Worm (Caenorhabditis elegans) whole organism, midembryonic: ENCODE measurements around the gene C18D11.1.

Source experiments
- T22C8.4 ChIP-seq: fragments of 200-800 bp; sonication (Bioruptor generic); IDR thresholded peaks from 2 replicates; pipeline ENCODE4 v1.3.6; 2022; ENCODE audit warnings: missing genetic modification characterization, missing compliant biosample characterization
- cog-1 ChIP-seq: sonication (generic microtip); optimal IDR thresholded peaks from 2 replicates; lab custom pipeline; 2016; ENCODE audit warnings: missing genetic modification characterization, missing compliant biosample characterization
- flt-1 ChIP-seq: fragments of 200-800 bp; sonication (Bioruptor generic); IDR thresholded peaks from 2 replicates; pipeline ENCODE4 v1.3.6; 2022; ENCODE audit warnings: missing genetic modification characterization, missing compliant biosample characterization
- klf-2 ChIP-seq: fragments of 200-800 bp; sonication (Bioruptor generic); conservative IDR thresholded peaks from 2 replicates; pipeline ENCODE4 v1.3.6; 2022; ENCODE audit warnings: missing genetic modification reagents, missing genetic modification characterization, missing compliant biosample characterization
- med-1 ChIP-seq: sonication (generic microtip); optimal IDR thresholded peaks from 2 replicates; lab custom pipeline; 2017; ENCODE audit warnings: missing genetic modification characterization, mild to moderate bottlenecking, missing compliant biosample characterization, antibody characterized with exemption, missing genetic modification reagents; ENCODE audit not compliant: insufficient read depth
- ref-1 ChIP-seq: fragments of 200-800 bp; sonication (Bioruptor generic); conservative IDR thresholded peaks from 2 replicates; pipeline ENCODE4 v1.3.6; 2022; ENCODE audit warnings: missing genetic modification reagents, missing genetic modification characterization, missing compliant biosample characterization
- tab-1 ChIP-seq: fragments of 200-800 bp; sonication (Bioruptor generic); IDR thresholded peaks from 2 replicates; pipeline ENCODE4 v1.3.6; 2022; ENCODE audit warnings: missing genetic modification characterization, missing compliant biosample characterization
- ztf-23 ChIP-seq: fragments of 200-800 bp; sonication (Bioruptor generic); IDR thresholded peaks from 2 replicates; pipeline ENCODE4 v1.3.6; 2022; ENCODE audit warnings: missing genetic modification reagents, missing genetic modification characterization, missing compliant biosample characterization
- ztf-29 ChIP-seq: fragments of 200-800 bp; sonication (Bioruptor generic); IDR thresholded peaks from 2 replicates; pipeline ENCODE4 v1.3.6; 2022; ENCODE audit warnings: missing genetic modification reagents, missing genetic modification characterization, missing compliant biosample characterization

The C18D11.1 gene

DNA sequence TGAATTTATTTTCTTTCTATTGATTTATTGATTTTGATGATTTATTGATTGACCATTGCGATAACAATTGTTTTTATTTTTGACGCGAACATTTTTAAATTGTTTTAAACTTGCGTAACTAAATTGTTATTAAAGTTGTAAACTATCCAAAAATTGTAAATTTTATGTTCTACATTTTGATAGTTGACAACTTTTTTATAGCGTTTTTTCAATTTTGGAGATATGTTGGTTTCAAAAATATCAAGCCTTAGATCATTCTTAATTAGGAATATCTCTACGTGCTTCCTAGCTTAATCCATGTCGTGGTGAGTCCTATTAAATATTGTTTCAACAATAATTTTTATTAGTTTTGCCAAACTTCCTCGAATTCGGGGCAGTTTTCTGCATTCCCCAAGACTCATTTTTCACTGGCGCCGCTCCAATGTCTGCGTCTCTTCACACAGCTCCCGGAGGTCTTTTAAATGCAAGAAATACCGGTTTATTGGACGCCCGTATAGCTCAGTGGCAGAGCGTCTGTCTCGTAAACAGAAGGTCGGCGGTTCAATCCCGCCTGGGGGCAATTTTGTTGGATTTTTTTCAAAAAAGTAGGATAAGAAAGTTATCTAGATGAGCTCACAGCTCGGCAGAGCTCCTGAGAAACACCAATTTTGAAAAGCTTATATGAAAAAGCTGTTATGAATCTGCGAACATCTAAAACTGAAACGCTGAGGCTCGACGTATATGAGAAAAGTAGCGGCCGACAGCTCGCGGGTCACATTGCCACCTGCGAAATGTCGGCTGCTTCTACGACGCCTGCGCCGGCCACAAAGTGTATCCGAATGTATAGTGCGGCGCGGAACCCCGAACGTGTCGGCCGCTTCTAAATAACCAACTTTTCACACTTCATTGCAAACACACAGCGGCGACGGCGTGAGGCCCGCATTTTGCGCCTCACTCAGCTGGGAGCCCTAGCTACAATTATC lies 23.8 kb upstream of the C18D11.1 start, which contains the start of gene C24H11.2:
Gene C24H11.2 (minus strand): TSS at position 51 of the 962 bp plus-strand sequence.
- TF ChIP-seq ztf-23 (peak; percentile 71; the same call in 1 of the 2 replicates), flt-1 (peak; percentile 73), cog-1 (tag; lab: Kevin White, UChicago) (peak; percentile 4), tab-1 (peak; percentile 69; the same call in 1 of the 2 replicates), T22C8.4 (peak; percentile 35; the same call in 1 of the 2 replicates), klf-2 (GFP tag; lab: Robert Waterston, UW) (peak; percentile 76)

DNA sequence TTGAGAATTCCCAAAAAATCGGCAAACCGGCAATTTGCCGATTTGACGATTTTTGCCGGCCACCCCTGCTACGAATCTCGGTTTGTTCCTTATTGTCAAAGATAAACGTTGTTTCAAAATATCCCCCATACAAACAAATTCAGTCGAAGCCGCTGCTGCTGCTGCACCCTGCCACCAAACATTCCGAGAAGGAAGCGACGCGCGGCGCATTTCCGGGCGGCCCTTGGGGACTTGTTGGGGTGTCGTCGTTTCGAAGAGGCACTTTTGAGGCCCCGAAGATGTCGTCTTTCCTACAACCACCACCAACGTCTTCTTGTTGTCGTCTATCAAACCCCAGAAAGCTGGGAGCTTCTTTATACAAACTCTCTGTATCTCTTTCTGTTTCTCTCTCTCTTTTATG lies 22.0 kb upstream of the C18D11.1 start:
- TF ChIP-seq tab-1 (no peak), klf-2 (GFP tag; lab: Robert Waterston, UW) (no peak), flt-1 (no peak), ref-1 (GFP tag; lab: Robert Waterston, UW) (no peak), ztf-29 (GFP tag; lab: Robert Waterston, UW) (no peak), med-1 (GFP tag; lab: Kevin White, UChicago) (no peak), cog-1 (tag; lab: Kevin White, UChicago) (no peak), T22C8.4 (no peak), ztf-23 (no peak)

DNA sequence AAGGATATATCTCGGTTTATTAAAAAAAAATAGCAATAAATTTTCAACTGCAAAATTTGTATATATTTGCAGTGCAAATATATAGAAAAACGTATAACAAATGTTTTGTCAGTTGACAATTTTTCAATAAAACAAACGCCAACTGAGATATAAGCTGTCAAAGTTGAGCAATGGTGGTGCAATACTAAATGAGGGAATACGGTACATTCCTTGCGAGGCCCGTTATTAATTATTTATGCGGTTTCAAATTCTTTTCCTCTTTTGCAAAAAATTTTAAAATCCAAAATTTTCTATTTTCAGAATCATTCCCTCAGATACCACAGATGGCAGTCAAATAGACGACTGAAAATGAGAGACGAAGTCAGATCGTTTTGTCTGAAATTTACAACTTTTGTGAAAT lies 20.9 kb upstream of the C18D11.1 start, which contains the start of gene twk-39:
Gene twk-39 (plus strand): TSS at position 301 of the 400 bp plus-strand sequence.
- TF ChIP-seq tab-1 (no peak), ztf-23 (no peak), ztf-29 (GFP tag; lab: Robert Waterston, UW) (no peak), T22C8.4 (no peak), flt-1 (no peak), ref-1 (GFP tag; lab: Robert Waterston, UW) (no peak), med-1 (GFP tag; lab: Kevin White, UChicago) (no peak), klf-2 (GFP tag; lab: Robert Waterston, UW) (no peak), cog-1 (tag; lab: Kevin White, UChicago) (no peak)

DNA sequence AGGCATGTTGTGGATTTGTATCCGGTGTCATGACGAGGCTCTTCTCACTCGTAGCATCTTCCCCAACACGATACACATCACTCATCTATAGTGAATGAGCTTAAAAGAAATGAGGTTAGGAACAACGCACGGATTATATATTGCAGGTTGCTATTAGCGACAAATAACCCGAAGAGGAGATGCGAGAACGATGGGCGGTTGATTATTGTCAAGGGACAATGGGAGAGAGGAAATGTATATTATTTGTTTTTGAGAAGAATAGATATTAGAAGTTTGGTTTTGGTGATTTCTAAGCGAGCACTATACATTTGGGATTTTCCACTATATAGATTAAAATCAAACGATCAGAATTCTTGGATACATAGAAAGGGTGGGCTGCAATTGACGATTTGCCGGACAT lies 9.7 kb upstream of the C18D11.1 start, which contains the start of gene C18D11.7:
Gene C18D11.7 (minus strand): TSS at position 101 of the 400 bp plus-strand sequence.
- TF ChIP-seq med-1 (GFP tag; lab: Kevin White, UChicago) (no peak), ztf-23 (no peak), klf-2 (GFP tag; lab: Robert Waterston, UW) (no peak), flt-1 (no peak), tab-1 (no peak), T22C8.4 (no peak), ztf-29 (GFP tag; lab: Robert Waterston, UW) (no peak), cog-1 (tag; lab: Kevin White, UChicago) (no peak), ref-1 (GFP tag; lab: Robert Waterston, UW) (no peak)

DNA sequence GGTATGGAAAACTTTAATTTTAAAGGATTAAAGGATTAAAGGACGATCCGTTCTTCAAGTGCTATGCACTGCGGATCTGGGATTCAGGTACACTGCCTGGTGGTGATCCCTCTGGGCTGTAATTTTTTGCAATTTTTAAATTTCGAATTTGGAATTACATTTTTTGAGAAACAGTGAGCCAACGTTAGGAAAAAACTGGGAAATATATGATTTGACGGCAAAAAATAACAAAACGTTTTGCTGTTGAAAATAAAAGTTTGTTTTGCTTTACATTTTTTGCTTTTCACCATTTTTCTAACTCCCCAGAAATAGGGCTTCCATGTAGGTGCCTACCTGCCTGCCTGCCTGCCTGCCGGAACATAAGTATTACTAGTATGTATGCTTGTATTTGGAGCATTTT lies 9.0 kb upstream of the C18D11.1 start, which contains the start of gene C18D11.10:
Gene C18D11.10 (plus strand): TSS at position 301 of the 400 bp plus-strand sequence.
- TF ChIP-seq ztf-29 (GFP tag; lab: Robert Waterston, UW) (no peak), flt-1 (no peak), klf-2 (GFP tag; lab: Robert Waterston, UW) (no peak), ref-1 (GFP tag; lab: Robert Waterston, UW) (no peak), cog-1 (tag; lab: Kevin White, UChicago) (no peak), tab-1 (no peak), ztf-23 (no peak), T22C8.4 (no peak), med-1 (GFP tag; lab: Kevin White, UChicago) (no peak)

DNA sequence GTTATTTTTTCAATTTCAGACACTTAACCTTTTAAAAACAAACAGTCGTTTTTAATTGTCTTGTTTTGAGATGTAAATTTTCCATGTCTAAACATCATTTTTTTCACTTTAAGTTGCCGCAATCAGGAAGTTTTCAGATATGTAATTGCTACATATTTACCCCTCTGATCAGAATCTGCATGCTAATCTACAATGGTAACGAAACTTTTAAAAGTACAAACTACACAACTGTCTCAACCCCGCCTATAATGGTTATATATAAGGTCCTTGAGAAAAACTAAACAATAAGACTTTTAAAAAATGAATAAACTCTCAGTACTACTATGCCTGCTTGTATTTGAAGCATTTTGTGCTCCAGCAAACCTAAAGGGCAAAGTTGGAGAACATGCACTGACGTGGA lies 7.6 kb upstream of the C18D11.1 start, which contains the start of gene C18D11.9:
Gene C18D11.9 (plus strand): TSS at position 301 of the 400 bp plus-strand sequence.
- TF ChIP-seq med-1 (GFP tag; lab: Kevin White, UChicago) (no peak), ztf-23 (no peak), klf-2 (GFP tag; lab: Robert Waterston, UW) (no peak), tab-1 (no peak), flt-1 (no peak), cog-1 (tag; lab: Kevin White, UChicago) (no peak), ref-1 (GFP tag; lab: Robert Waterston, UW) (no peak), T22C8.4 (no peak)

DNA sequence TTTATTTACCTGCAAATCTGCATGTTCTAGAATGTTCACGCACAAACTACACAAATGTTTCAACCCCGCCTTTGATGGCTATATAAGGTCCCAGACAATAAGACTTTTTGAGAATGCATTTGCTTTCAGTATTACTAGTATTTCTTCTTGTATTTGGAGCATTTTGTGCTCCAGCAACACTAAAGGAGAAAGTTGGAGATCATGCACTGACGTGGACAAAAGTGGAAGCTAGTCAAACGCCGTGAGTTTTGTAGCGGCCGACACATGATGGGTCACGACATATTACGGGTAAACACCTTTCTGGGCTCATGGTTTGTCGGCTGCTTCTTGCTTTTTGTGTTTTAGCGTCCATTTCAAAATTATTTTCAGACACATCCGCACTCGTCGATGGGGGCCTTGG lies 5.9 kb upstream of the C18D11.1 start, which contains the start of gene C18D11.6:
Gene C18D11.6 (plus strand): TSS at position 110 of the 400 bp plus-strand sequence.
- TF ChIP-seq ztf-29 (GFP tag; lab: Robert Waterston, UW) (no peak), ztf-23 (no peak)

DNA sequence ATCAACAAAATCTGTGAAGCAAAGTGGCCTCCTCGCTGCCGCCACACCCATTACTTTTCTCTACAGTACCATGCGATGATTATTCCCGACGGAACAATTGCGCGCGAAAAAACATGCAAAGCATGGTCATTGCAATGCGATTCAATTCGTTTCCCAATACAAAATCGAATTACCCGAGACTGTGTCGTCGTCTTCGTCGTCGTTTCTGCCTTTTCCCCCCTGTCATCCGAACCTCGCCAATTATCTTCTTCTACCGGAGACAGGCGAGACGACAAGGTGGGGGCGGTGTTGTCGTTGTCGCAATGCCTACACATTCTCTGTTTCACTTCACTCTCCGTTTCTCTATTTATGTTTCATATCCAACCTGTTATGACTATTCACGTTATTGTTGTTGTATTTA lies 4.5 kb upstream of the C18D11.1 start:
- TF ChIP-seq T22C8.4 (no peak), ztf-29 (GFP tag; lab: Robert Waterston, UW) (no peak), ztf-23 (no peak), flt-1 (no peak), klf-2 (GFP tag; lab: Robert Waterston, UW) (no peak), cog-1 (tag; lab: Kevin White, UChicago) (no peak), ref-1 (GFP tag; lab: Robert Waterston, UW) (no peak), tab-1 (no peak), med-1 (GFP tag; lab: Kevin White, UChicago) (no peak)

DNA sequence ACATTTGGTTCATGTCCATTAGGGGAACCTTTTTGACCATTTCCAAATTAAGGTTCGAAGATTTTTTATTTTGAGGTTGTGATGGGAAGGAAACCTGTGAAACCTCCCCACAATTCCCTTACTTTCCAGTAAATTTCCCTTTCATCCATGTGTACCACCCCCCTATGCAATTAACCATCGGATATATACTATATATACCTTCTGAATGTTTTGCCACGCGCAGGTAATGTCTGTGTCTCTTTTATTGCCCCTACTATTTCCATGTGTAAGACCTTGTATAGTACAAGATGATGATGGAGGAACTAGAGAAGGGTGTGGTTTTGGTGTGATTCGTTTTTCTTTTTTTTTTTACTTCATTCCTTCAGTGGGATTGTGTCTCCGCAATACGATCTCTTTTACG lies 1.7 kb upstream of the C18D11.1 start:
- no peak for TF ChIP-seq flt-1
- TF ChIP-seq ztf-23: no peak
- no peak for TF ChIP-seq klf-2 (GFP tag; lab: Robert Waterston, UW)
- TF ChIP-seq ztf-29 (GFP tag; lab: Robert Waterston, UW): no peak
- no peak for TF ChIP-seq ref-1 (GFP tag; lab: Robert Waterston, UW)
- no peak for TF ChIP-seq tab-1
- TF ChIP-seq T22C8.4: no peak
- no peak for TF ChIP-seq med-1 (GFP tag; lab: Kevin White, UChicago)
- no peak for TF ChIP-seq cog-1 (tag; lab: Kevin White, UChicago)
